Fruit fly (Drosophila melanogaster) whole organism, embryonic: Measurements from ENCODE around the gene Dhdds.
A peak's percentile ranks its signal among the peaks of the same experiment; 100 is the strongest.

Experiments
- CG10462 ChIP-seq: fragments of 200-800 bp; sonication (Bioruptor generic); optimal IDR thresholded peaks from 2 replicates; lab custom pipeline; 2016; ENCODE audit warnings: missing biosample characterization, missing genetic modification characterization
- CG12744 ChIP-seq: fragments of 200-800 bp; sonication (Bioruptor generic); optimal IDR thresholded peaks from 2 replicates; lab custom pipeline; 2016; ENCODE audit warnings: missing biosample characterization, missing genetic modification characterization
- CG13775 ChIP-seq: fragments of 200-800 bp; sonication (Bioruptor generic); optimal IDR thresholded peaks from 3 replicates; lab custom pipeline; 2017; ENCODE audit warnings: missing biosample characterization, mild to moderate bottlenecking, missing genetic modification characterization
- CG14441 ChIP-seq: fragments of 200-800 bp; sonication (Bioruptor generic); IDR thresholded peaks from 2 replicates; pipeline ENCODE4 v1.3.6; 2022; ENCODE audit warnings: missing biosample characterization, missing genetic modification characterization
- CG14860 ChIP-seq: fragments of 200-800 bp; sonication (Bioruptor generic); IDR thresholded peaks from 3 replicates; pipeline ENCODE4 v1.3.6; 2022; ENCODE audit warnings: missing biosample characterization, missing genetic modification characterization; ENCODE audit not compliant: partially characterized antibody
- CG15011 ChIP-seq: fragments of 200-800 bp; sonication (Bioruptor generic); optimal IDR thresholded peaks from 3 replicates; lab custom pipeline; 2018; ENCODE audit warnings: missing biosample characterization, mild to moderate bottlenecking, missing genetic modification characterization
- CG15479 ChIP-seq: fragments of 200-800 bp; sonication (Bioruptor generic); optimal IDR thresholded peaks from 3 replicates; lab custom pipeline; 2019; ENCODE audit warnings: missing biosample characterization, mild to moderate bottlenecking, missing genetic modification characterization, moderate library complexity
- CG17385 ChIP-seq: fragments of 200-800 bp; sonication (Bioruptor generic); optimal IDR thresholded peaks from 3 replicates; lab custom pipeline; 2018; ENCODE audit warnings: missing biosample characterization, mild to moderate bottlenecking, missing genetic modification characterization
- CG17612 ChIP-seq: fragments of 200-800 bp; sonication (Bioruptor generic); IDR thresholded peaks from 2 replicates; pipeline ENCODE4 v1.3.6; 2022; ENCODE audit warnings: missing biosample characterization, missing genetic modification characterization
- CG17802 ChIP-seq: fragments of 200-800 bp; sonication (Bioruptor generic); optimal IDR thresholded peaks from 2 replicates; lab custom pipeline; 2018; ENCODE audit warnings: missing biosample characterization, mild to moderate bottlenecking, missing genetic modification characterization, moderate library complexity
- CG18476 ChIP-seq: fragments of 200-800 bp; sonication (Bioruptor generic); optimal IDR thresholded peaks from 2 replicates; lab custom pipeline; 2016; ENCODE audit warnings: missing biosample characterization, mild to moderate bottlenecking, missing genetic modification characterization
- CG18599 ChIP-seq: fragments of 200-800 bp; sonication (Bioruptor generic); optimal IDR thresholded peaks from 3 replicates; lab custom pipeline; 2017; ENCODE audit warnings: missing biosample characterization, missing genetic modification characterization, mild to moderate bottlenecking, moderate library complexity, missing genetic modification reagents
- CG34376 ChIP-seq: fragments of 200-800 bp; sonication (Bioruptor generic); optimal IDR thresholded peaks from 2 replicates; lab custom pipeline; 2018; ENCODE audit warnings: missing biosample characterization, mild to moderate bottlenecking, missing genetic modification characterization
- CG42726 ChIP-seq: fragments of 200-800 bp; sonication (Bioruptor generic); IDR thresholded peaks from 2 replicates; pipeline ENCODE4 v1.3.6; 2022; ENCODE audit warnings: missing biosample characterization, missing genetic modification characterization; ENCODE audit not compliant: partially characterized antibody
- CG6765 ChIP-seq: fragments of 200-800 bp; sonication (Bioruptor generic); optimal IDR thresholded peaks from 3 replicates; lab custom pipeline; 2017; ENCODE audit warnings: missing biosample characterization, mild to moderate bottlenecking, missing genetic modification characterization
- CG7963 ChIP-seq: fragments of 200-800 bp; sonication (Bioruptor generic); IDR thresholded peaks from 3 replicates; pipeline ENCODE4 v1.3.6; 2022; ENCODE audit warnings: missing biosample characterization, missing genetic modification characterization; ENCODE audit not compliant: partially characterized antibody
- CG8944 ChIP-seq: fragments of 200-800 bp; sonication (Bioruptor generic); optimal IDR thresholded peaks from 3 replicates; lab custom pipeline; 2016; ENCODE audit warnings: missing biosample characterization, missing genetic modification characterization
- CG9817 ChIP-seq: fragments of 200-800 bp; sonication (Bioruptor generic); optimal IDR thresholded peaks from 2 replicates; lab custom pipeline; 2018; ENCODE audit warnings: missing biosample characterization, mild to moderate bottlenecking, missing genetic modification characterization, moderate library complexity
- D19A ChIP-seq: fragments of 200-800 bp; optimal IDR thresholded peaks from 3 replicates; lab custom pipeline; 2019; ENCODE audit warnings: missing biosample characterization, mild to moderate bottlenecking, missing genetic modification characterization, moderate library complexity
- Dek ChIP-seq: fragments of 200-800 bp; sonication (Bioruptor generic); optimal IDR thresholded peaks from 3 replicates; lab custom pipeline; 2019; ENCODE audit warnings: missing biosample characterization, mild to moderate bottlenecking, missing genetic modification characterization, moderate library complexity
- Dll ChIP-seq: fragments of 200-800 bp; sonication (Bioruptor generic); IDR thresholded peaks from 4 replicates; pipeline ENCODE4 v1.3.6; 2022; ENCODE audit warnings: missing biosample characterization, missing genetic modification characterization; ENCODE audit not compliant: partially characterized antibody
- Eip74EF ChIP-seq, 2 experiments: fragments of 200-800 bp in 1 of 2; fragments of >200 bp in 1 of 2; sonication (Bioruptor generic) in 1 of 2; optimal IDR thresholded peaks; 2 replicates each; lab custom pipeline; 2017 to 2019; ENCODE audit warnings: missing biosample characterization in 2 of 2, missing genetic modification characterization in 2 of 2, mild to moderate bottlenecking in 1 of 2, moderate library complexity in 1 of 2
- Ets65A ChIP-seq: fragments of 200-800 bp; sonication (Bioruptor generic); peaks from one replicate; lab custom pipeline; 2016; ENCODE audit warnings: missing biosample characterization, missing genetic modification characterization
- HHEX ChIP-seq: fragments of 200-800 bp; sonication (Bioruptor generic); optimal IDR thresholded peaks from 3 replicates; lab custom pipeline; 2017; ENCODE audit warnings: missing biosample characterization, mild to moderate bottlenecking, missing genetic modification characterization, missing genetic modification reagents
- Hsf ChIP-seq: fragments of 200-800 bp; sonication (Bioruptor generic); optimal IDR thresholded peaks from 3 replicates; lab custom pipeline; 2016; ENCODE audit warnings: missing biosample characterization, missing genetic modification characterization
- Lhr ChIP-seq: fragments of 200-800 bp; sonication (Bioruptor generic); optimal IDR thresholded peaks from 3 replicates; lab custom pipeline; 2017; ENCODE audit warnings: mild to moderate bottlenecking, missing biosample characterization, missing genetic modification reagents, missing genetic modification characterization
- Lim3 ChIP-seq: fragments of 200-800 bp; sonication (Bioruptor generic); IDR thresholded peaks from 2 replicates; pipeline ENCODE4 v1.3.6; 2022; ENCODE audit warnings: missing biosample characterization, missing genetic modification characterization
- MESR4 ChIP-seq: fragments of 200-800 bp; sonication (Bioruptor generic); optimal IDR thresholded peaks from 2 replicates; lab custom pipeline; 2018; ENCODE audit warnings: missing biosample characterization, mild to moderate bottlenecking, missing genetic modification characterization, moderate library complexity
- Med ChIP-seq: fragments of 200-800 bp; sonication (Bioruptor generic); peaks from one replicate; lab custom pipeline; 2016; ENCODE audit warnings: missing biosample characterization, missing genetic modification characterization, mild to moderate bottlenecking, inconsistent platforms, moderate library complexity
- Nf-YB ChIP-seq: fragments of 200-800 bp; sonication (Bioruptor generic); optimal IDR thresholded peaks from 3 replicates; lab custom pipeline; 2019; ENCODE audit warnings: missing biosample characterization, mild to moderate bottlenecking, missing genetic modification characterization, moderate library complexity
- Opbp ChIP-seq: fragments of 200-800 bp; sonication (Bioruptor generic); IDR thresholded peaks from 3 replicates; pipeline ENCODE4 v1.3.6; 2022; ENCODE audit warnings: missing biosample characterization, missing genetic modification characterization; ENCODE audit not compliant: partially characterized antibody
- Side ChIP-seq: fragments of 200-800 bp; sonication (Bioruptor generic); optimal IDR thresholded peaks from 2 replicates; lab custom pipeline; 2016; ENCODE audit warnings: missing biosample characterization, missing genetic modification characterization
- Sry-δ ChIP-seq: fragments of 200-800 bp; sonication (Bioruptor generic); optimal IDR thresholded peaks from 2 replicates; lab custom pipeline; 2016; ENCODE audit warnings: missing biosample characterization, missing genetic modification characterization
- bab2 ChIP-seq: fragments of 200-800 bp; sonication (Bioruptor generic); optimal IDR thresholded peaks from 2 replicates; lab custom pipeline; 2016; ENCODE audit warnings: missing biosample characterization, missing genetic modification characterization
- corto ChIP-seq: fragments of 200-800 bp; sonication (Bioruptor generic); optimal IDR thresholded peaks from 2 replicates; lab custom pipeline; 2016; ENCODE audit warnings: missing biosample characterization, mild to moderate bottlenecking, missing genetic modification characterization, moderate library complexity
- crp ChIP-seq, 2 experiments: fragments of 200-800 bp; sonication (Bioruptor generic); optimal IDR thresholded peaks; 2 replicates in 1 of 2; 3 replicates in 1 of 2; lab custom pipeline; 2017; ENCODE audit warnings: missing biosample characterization in 2 of 2, missing genetic modification characterization in 2 of 2, mild to moderate bottlenecking in 1 of 2, moderate library complexity in 1 of 2
- danr ChIP-seq: fragments of 200-800 bp; sonication (Bioruptor generic); IDR thresholded peaks from 2 replicates; pipeline ENCODE4 v1.3.6; 2022; ENCODE audit warnings: missing biosample characterization, missing genetic modification characterization
- fd102C ChIP-seq: fragments of 200-800 bp; sonication (Bioruptor generic); optimal IDR thresholded peaks from 2 replicates; lab custom pipeline; 2018; ENCODE audit warnings: missing biosample characterization, mild to moderate bottlenecking, missing genetic modification characterization, moderate library complexity
- gro ChIP-seq: fragments of 200-800 bp; sonication (Bioruptor generic); optimal IDR thresholded peaks from 2 replicates; lab custom pipeline; 2016; ENCODE audit warnings: missing biosample characterization, missing genetic modification characterization
- ham ChIP-seq: fragments of 200-800 bp; sonication (Bioruptor generic); IDR thresholded peaks from 2 replicates; pipeline ENCODE4 v1.3.6; 2022; ENCODE audit warnings: missing biosample characterization, missing genetic modification characterization
- jing ChIP-seq: fragments of 200-800 bp; sonication (Bioruptor generic); optimal IDR thresholded peaks from 2 replicates; lab custom pipeline; 2018; ENCODE audit warnings: missing biosample characterization, mild to moderate bottlenecking, missing genetic modification characterization
- kay ChIP-seq: fragments of 200-800 bp; sonication (Bioruptor generic); optimal IDR thresholded peaks from 2 replicates; lab custom pipeline; 2016; ENCODE audit warnings: missing biosample characterization, missing genetic modification characterization
- lbe ChIP-seq: fragments of 200-800 bp; sonication (Bioruptor generic); optimal IDR thresholded peaks from 2 replicates; lab custom pipeline; 2016; ENCODE audit warnings: missing biosample characterization, mild to moderate bottlenecking, missing genetic modification characterization
- pho ChIP-seq: fragments of 200-800 bp; sonication (Bioruptor generic); optimal IDR thresholded peaks from 2 replicates; lab custom pipeline; 2016; ENCODE audit warnings: missing biosample characterization, missing genetic modification characterization
- pzg ChIP-seq: fragments of 200-800 bp; sonication (Bioruptor generic); optimal IDR thresholded peaks from 3 replicates; lab custom pipeline; 2018; ENCODE audit warnings: missing biosample characterization, mild to moderate bottlenecking, missing genetic modification characterization, moderate library complexity
- sim ChIP-seq: fragments of 200-800 bp; sonication (Bioruptor generic); IDR thresholded peaks from 2 replicates; pipeline ENCODE4 v1.3.6; 2022; ENCODE audit warnings: missing biosample characterization, missing genetic modification characterization
- sqz ChIP-seq: fragments of 200-800 bp; sonication (Bioruptor generic); optimal IDR thresholded peaks from 3 replicates; lab custom pipeline; 2018; ENCODE audit warnings: missing biosample characterization, mild to moderate bottlenecking, missing genetic modification characterization
- ssp ChIP-seq: fragments of 200-800 bp; sonication (Bioruptor generic); IDR thresholded peaks from 2 replicates; pipeline ENCODE4 v1.3.6; 2022; ENCODE audit warnings: missing biosample characterization, missing genetic modification characterization
- ttk ChIP-seq: fragments of 200-800 bp; sonication (Bioruptor generic); IDR thresholded peaks from 2 replicates; pipeline ENCODE4 v2.1.2; 2022; ENCODE audit warnings: missing biosample characterization, missing genetic modification characterization

Gene Dhdds

DNA sequence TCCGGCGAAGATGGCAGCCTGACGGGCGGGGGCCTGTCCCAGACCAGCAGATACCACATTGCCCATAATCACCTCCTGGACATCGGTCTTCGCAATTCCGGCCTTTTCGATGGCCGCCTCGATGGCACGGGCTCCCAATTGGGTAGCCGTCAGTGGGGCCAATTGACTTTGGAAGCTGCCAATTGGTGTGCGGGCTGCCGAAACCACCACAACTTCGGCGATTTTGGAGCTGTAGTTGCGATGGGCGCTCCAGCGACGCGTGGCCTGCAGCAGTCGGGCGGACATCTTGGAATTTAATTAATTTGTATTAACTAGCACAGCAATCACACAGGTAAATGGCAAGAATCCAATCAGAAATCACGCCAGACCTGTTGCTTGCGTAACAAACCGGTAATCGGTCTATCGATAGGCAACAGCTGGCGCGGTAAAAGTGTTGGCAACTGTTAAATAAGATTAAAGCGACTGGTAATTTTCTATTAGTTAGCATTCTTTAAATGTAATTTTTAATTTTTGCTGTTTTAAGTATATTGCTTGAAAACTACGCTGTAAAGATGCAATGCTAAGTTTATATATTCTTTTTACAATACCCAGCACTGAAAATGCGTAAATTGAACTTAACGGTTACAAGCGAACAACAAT is 44.6 kb downstream of the Dhdds start, which contains the start of gene Acat1 (continued):
- TF ChIP-seq Ets65A (GFP tag; lab: Kevin White, UChicago) (peak; percentile 75), HHEX (GFP tag; lab: Kevin White, UChicago) (peak; percentile 38), bab2 (GFP tag; lab: Kevin White, UChicago) (peak; percentile 35), corto (GFP tag; lab: Kevin White, UChicago) (peak; percentile 49), CG7963 (no peak), pho (GFP tag; lab: Kevin White, UChicago) (peak; percentile 40), CG6765 (no peak), sqz (GFP tag; lab: Kevin White, UChicago) (no peak), ssp (no peak; the same call in 1 of the 2 replicates), lbe (GFP tag; lab: Kevin White, UChicago) (peak; percentile 81), Dll (GFP tag; lab: Robert Waterston, UW) (peak; percentile 61; the same call in 3 of the 4 replicates), crp (GFP tag; optimal IDR thresholded peaks at IDR 0.05; lab: Kevin White, UChicago) (peak; percentile 11 to 83), CG17385 (GFP tag; lab: Kevin White, UChicago) (no peak), ttk (GFP tag; lab: Robert Waterston, UW) (peak; percentile 24; the same call in 1 of the 2 replicates), CG15479 (GFP tag; lab: Kevin White, UChicago) (no peak), sim (GFP tag; lab: Robert Waterston, UW) (no peak), CG10462 (GFP tag; lab: Kevin White, UChicago) (peak; percentile 23), CG42726 (no peak), kay (GFP tag; lab: Kevin White, UChicago) (peak; percentile 39), ham (GFP tag; lab: Robert Waterston, UW) (no peak), jing (no peak), CG34376 (GFP tag; lab: Kevin White, UChicago) (peak; percentile 0), CG14441 (GFP tag; lab: Robert Waterston, UW) (peak; percentile 58), Sry-δ (GFP tag; lab: Kevin White, UChicago) (peak; percentile 42), gro (GFP tag; lab: Kevin White, UChicago) (no peak), CG17612 (GFP tag; lab: Robert Waterston, UW) (no peak), D19A (peak; percentile 46), CG12744 (peak; percentile 28), CG9817 (tag; lab: Kevin White, UChicago) (peak; percentile 29), danr (GFP tag; lab: Robert Waterston, UW) (no peak), Hsf (GFP tag; lab: Kevin White, UChicago) (peak; percentile 69), Nf-YB (GFP tag; lab: Kevin White, UChicago) (peak; percentile 39), Lhr (GFP tag; lab: Kevin White, UChicago) (peak; percentile 27), Dek (tag; lab: Kevin White, UChicago) (no peak), CG17802 (tag; lab: Kevin White, UChicago) (no peak), pzg (peak; percentile 50), Med (peak; percentile 94), MESR4 (GFP tag; lab: Kevin White, UChicago) (peak; percentile 65), Eip74EF (GFP tag; optimal IDR thresholded peaks at IDR 0.05; lab: Kevin White, UChicago) (no peak), fd102C (no peak), Lim3 (GFP tag; lab: Robert Waterston, UW) (no peak), Opbp (GFP tag; lab: Robert Waterston, UW) (peak; percentile 20; the same call in 1 of the 3 replicates), Side (GFP tag; lab: Kevin White, UChicago) (peak; percentile 33), CG13775 (GFP tag; lab: Kevin White, UChicago) (peak; percentile 47), CG8944 (no peak), CG14860 (GFP tag; lab: Robert Waterston, UW) (no peak), CG18476 (peak; percentile 64), CG18599 (GFP tag; lab: Kevin White, UChicago) (peak; percentile 74), CG15011 (GFP tag; lab: Kevin White, UChicago) (no peak)
